Worm (Caenorhabditis elegans) whole organism, young adult: ENCODE results near the gene zipt-2.2.

Source experiments
- D2030.7 ChIP-seq: fragments of 200-800 bp; sonication (Bioruptor generic); IDR thresholded peaks from 2 replicates; pipeline ENCODE4 v1.3.6; 2022; ENCODE audit warnings: missing genetic modification reagents, missing genetic modification characterization, missing compliant biosample characterization
- F10E7.11 ChIP-seq: sonication (generic microtip); optimal IDR thresholded peaks from 2 replicates; lab custom pipeline; 2017; ENCODE audit warnings: mild to moderate bottlenecking, missing genetic modification characterization, moderate library complexity, missing compliant biosample characterization
- F49E8.2 ChIP-seq: sonication (generic microtip); optimal IDR thresholded peaks from 3 replicates; lab custom pipeline; 2017; ENCODE audit warnings: missing genetic modification characterization, mild to moderate bottlenecking, missing compliant biosample characterization, antibody characterized with exemption, moderate library complexity; ENCODE audit not compliant: insufficient read depth
- F55B11.4 ChIP-seq: sonication (generic microtip); optimal IDR thresholded peaks from 2 replicates; lab custom pipeline; 2016; ENCODE audit warnings: missing compliant biosample characterization, missing genetic modification characterization, borderline replicate concordance; ENCODE audit not compliant: insufficient read depth
- F57C9.4 ChIP-seq: sonication (generic microtip); optimal IDR thresholded peaks from 2 replicates; lab custom pipeline; 2017; ENCODE audit warnings: mild to moderate bottlenecking, missing genetic modification characterization, missing compliant biosample characterization
- Y53F4B.3 ChIP-seq: fragments of 200-800 bp; sonication (Bioruptor generic); IDR thresholded peaks from 2 replicates; pipeline ENCODE4 v1.3.6; 2022; ENCODE audit warnings: missing genetic modification reagents, missing genetic modification characterization, missing compliant biosample characterization
- Y67H2A.10 ChIP-seq: fragments of 200-800 bp; sonication (Bioruptor generic); conservative IDR thresholded peaks from 2 replicates; pipeline ENCODE4 v1.3.6; 2022; ENCODE audit warnings: missing genetic modification reagents, missing genetic modification characterization, missing compliant biosample characterization
- ama-1 ChIP-seq, 3 experiments: fragments of 150-350 bp in 1 of 3; sonication (generic microtip) in 2 of 3; optimal IDR thresholded peaks; 2 replicates each; lab custom pipeline; 2014 to 2018; ENCODE audit warnings: missing biosample characterization in 2 of 3, missing genetic modification characterization in 2 of 3, missing genetic modification reagents in 2 of 3
- cebp-1 ChIP-seq, 2 experiments: fragments of 200-800 bp in 1 of 2; sonication (Bioruptor generic) in 1 of 2; sonication (generic microtip) in 1 of 2; IDR thresholded peaks in 1 of 2; optimal IDR thresholded peaks in 1 of 2; 2 replicates each; pipeline versions ENCODE4 v1.3.6 to Lab custom; 2017 to 2022; ENCODE audit warnings: missing compliant biosample characterization in 2 of 2, missing genetic modification characterization in 2 of 2, mild to moderate bottlenecking in 1 of 2, missing genetic modification reagents in 1 of 2, moderate library complexity in 1 of 2
- ceh-27 ChIP-seq: fragments of 200-800 bp; sonication (Bioruptor generic); optimal IDR thresholded peaks from 2 replicates; lab custom pipeline; 2018; ENCODE audit warnings: mild to moderate bottlenecking, missing genetic modification characterization, moderate library complexity, missing compliant biosample characterization
- ceh-40 ChIP-seq: fragments of 200-800 bp; sonication (Bioruptor generic); IDR thresholded peaks from 2 replicates; pipeline ENCODE4 v1.3.6; 2022; ENCODE audit warnings: missing genetic modification characterization, missing compliant biosample characterization
- ceh-58 ChIP-seq: fragments of 200-800 bp; sonication (Bioruptor generic); IDR thresholded peaks from 2 replicates; pipeline ENCODE4 v1.3.6; 2022; ENCODE audit warnings: missing genetic modification characterization, missing compliant biosample characterization
- dox-1 ChIP-seq: fragments of 200-800 bp; sonication (Bioruptor generic); IDR thresholded peaks from 2 replicates; pipeline ENCODE4 v1.3.6; 2022; ENCODE audit warnings: missing genetic modification reagents, missing genetic modification characterization, missing compliant biosample characterization
- dpff-1 ChIP-seq: sonication (generic microtip); optimal IDR thresholded peaks from 2 replicates; lab custom pipeline; 2017; ENCODE audit warnings: mild to moderate bottlenecking, missing genetic modification characterization, missing compliant biosample characterization
- dpl-1 ChIP-seq: fragments of 150-350 bp; optimal IDR thresholded peaks from 2 replicates; lab custom pipeline; 2014; ENCODE audit warnings: missing biosample characterization, missing genetic modification reagents, missing genetic modification characterization
- egl-18 ChIP-seq: fragments of 200-800 bp; sonication (Bioruptor generic); IDR thresholded peaks from 2 replicates; pipeline ENCODE4 v1.3.6; 2022; ENCODE audit warnings: missing genetic modification reagents, missing genetic modification characterization, missing compliant biosample characterization
- egrh-3 ChIP-seq: fragments of 200-800 bp; sonication (Bioruptor generic); IDR thresholded peaks from 2 replicates; pipeline ENCODE4 v1.3.6; 2022; ENCODE audit warnings: missing genetic modification reagents, missing genetic modification characterization, missing compliant biosample characterization
- hsf-1 ChIP-seq: fragments of 200-800 bp; sonication (Bioruptor generic); IDR thresholded peaks from 2 replicates; pipeline ENCODE4 v1.3.6; 2022; ENCODE audit warnings: missing genetic modification reagents, missing genetic modification characterization, missing compliant biosample characterization
- let-526 ChIP-seq: fragments of 200-800 bp; sonication (Bioruptor generic); IDR thresholded peaks from 2 replicates; pipeline ENCODE4 v1.3.6; 2022; ENCODE audit warnings: missing genetic modification reagents, missing genetic modification characterization, missing compliant biosample characterization
- madf-10 ChIP-seq: sonication (generic microtip); optimal IDR thresholded peaks from 2 replicates; lab custom pipeline; 2016; ENCODE audit warnings: mild to moderate bottlenecking, missing genetic modification characterization, missing compliant biosample characterization
- mel-28 ChIP-seq: sonication (generic microtip); optimal IDR thresholded peaks from 2 replicates; lab custom pipeline; 2016; ENCODE audit warnings: borderline replicate concordance, mild to moderate bottlenecking, missing genetic modification characterization, missing compliant biosample characterization
- mxl-1 ChIP-seq: sonication (generic microtip); optimal IDR thresholded peaks from 2 replicates; lab custom pipeline; 2016; ENCODE audit warnings: missing genetic modification characterization, missing compliant biosample characterization
- nhr-27 ChIP-seq: fragments of 200-800 bp; sonication (Bioruptor generic); optimal IDR thresholded peaks from 2 replicates; lab custom pipeline; 2018; ENCODE audit warnings: mild to moderate bottlenecking, missing genetic modification characterization, moderate library complexity, missing compliant biosample characterization
- pbrm-1 ChIP-seq: fragments of 200-800 bp; sonication (Bioruptor generic); IDR thresholded peaks from 2 replicates; pipeline ENCODE4 v1.3.6; 2022; ENCODE audit warnings: missing genetic modification reagents, missing genetic modification characterization, missing compliant biosample characterization
- rcor-1 ChIP-seq: fragments of 200-800 bp; sonication (Bioruptor generic); IDR thresholded peaks from 2 replicates; pipeline ENCODE4 v1.3.6; 2022; ENCODE audit warnings: missing genetic modification reagents, missing genetic modification characterization, missing compliant biosample characterization
- rec-8 ChIP-seq, 2 experiments: sonication (generic microtip); optimal IDR thresholded peaks; 2 replicates each; lab custom pipeline; 2016; ENCODE audit warnings: mild to moderate bottlenecking in 2 of 2, missing genetic modification characterization in 2 of 2, missing genetic modification reagents in 2 of 2, missing genotype in 2 of 2, missing biosample characterization in 1 of 2, missing compliant biosample characterization in 1 of 2, moderate library complexity in 1 of 2
- sptf-2 ChIP-seq: fragments of 200-800 bp; sonication (Bioruptor generic); optimal IDR thresholded peaks from 2 replicates; lab custom pipeline; 2018; ENCODE audit warnings: mild to moderate bottlenecking, missing genetic modification characterization, missing compliant biosample characterization
- tlf-1 ChIP-seq: fragments of 200-800 bp; sonication (Bioruptor generic); optimal IDR thresholded peaks from 2 replicates; lab custom pipeline; 2018; ENCODE audit warnings: mild to moderate bottlenecking, missing genetic modification characterization, missing compliant biosample characterization
- zfh-2 ChIP-seq: fragments of 200-800 bp; sonication (Bioruptor generic); conservative IDR thresholded peaks from 2 replicates; pipeline ENCODE4 v1.3.6; 2022; ENCODE audit warnings: missing genetic modification reagents, missing genetic modification characterization, missing compliant biosample characterization
- ztf-18 ChIP-seq: sonication (generic microtip); optimal IDR thresholded peaks from 2 replicates; lab custom pipeline; 2016; ENCODE audit warnings: missing genotype, mild to moderate bottlenecking, missing genetic modification characterization, missing compliant biosample characterization
- ztf-25 ChIP-seq: fragments of 200-800 bp; sonication (Bioruptor generic); IDR thresholded peaks from 2 replicates; pipeline ENCODE4 v1.3.6; 2022; ENCODE audit warnings: missing genetic modification reagents, missing genetic modification characterization, missing compliant biosample characterization
- ztf-26 ChIP-seq: sonication (generic microtip); optimal IDR thresholded peaks from 2 replicates; lab custom pipeline; 2017; ENCODE audit warnings: missing genetic modification characterization, missing compliant biosample characterization

The zipt-2.2 gene

ce11 chrIV:4246493-4246892, 11.3 kb upstream of the zipt-2.2 start, which contains the start of gene ttr-20:
Gene ttr-20 (plus strand): TSS chrIV:4246793.
- TF ChIP-seq F49E8.2 (tag; lab: Kevin White, UChicago), result no peak
- no peak for TF ChIP-seq cebp-1 (GFP tag; IDR thresholded peaks at IDR 0.05; lab: Robert Waterston, UW)
- no peak for TF ChIP-seq cebp-1 (tag; optimal IDR thresholded peaks at IDR 0.05; lab: Kevin White, UChicago)
- TF ChIP-seq mel-28 (tag; lab: Kevin White, UChicago), result no peak
- no peak for TF ChIP-seq Y67H2A.10 (GFP tag; lab: Robert Waterston, UW)
- TF ChIP-seq F10E7.11 (tag; lab: Kevin White, UChicago), result no peak
- no peak for TF ChIP-seq egl-18 (GFP tag; lab: Robert Waterston, UW)
- no peak for TF ChIP-seq nhr-27 (tag; lab: Kevin White, UChicago)
- no peak for TF ChIP-seq pbrm-1
- no peak for TF ChIP-seq rcor-1 (GFP tag; lab: Robert Waterston, UW)
- no peak for TF ChIP-seq F55B11.4
- no peak for TF ChIP-seq ztf-25 (GFP tag; lab: Robert Waterston, UW)
- no peak for TF ChIP-seq mxl-1 (tag; lab: Kevin White, UChicago)

- TF ChIP-seq pbrm-1, result no peak
- TF ChIP-seq ceh-40 (GFP tag; lab: Robert Waterston, UW), result no peak
- no peak for TF ChIP-seq dpl-1 (GFP tag; lab: Kevin White, UChicago)
- TF ChIP-seq Y53F4B.3 (GFP tag; lab: Robert Waterston, UW), result no peak
- TF ChIP-seq tlf-1 (GFP tag; lab: Kevin White, UChicago), result no peak
- TF ChIP-seq dpff-1, result no peak
- TF ChIP-seq madf-10 (tag; lab: Kevin White, UChicago), result no peak
- TF ChIP-seq D2030.7, result no peak
- no peak for TF ChIP-seq F57C9.4 (tag; lab: Kevin White, UChicago)
- no peak for TF ChIP-seq F55B11.4
Observed at ce11 chrIV:4244510-4244909, 9.3 kb upstream of the zipt-2.2 start, which contains the start of gene col-34. Gene col-34 (minus strand): TSS chrIV:4244610.

ce11 chrIV:4243830-4244406, 8.8 kb upstream of the zipt-2.2 start:
- TF ChIP-seq sptf-2 (peak; percentile 5), ztf-18 (no peak), zfh-2 (GFP tag; lab: Robert Waterston, UW) (peak; percentile 91), dox-1 (GFP tag; lab: Robert Waterston, UW) (0 out of 2 replicates have a peak, but pooled peaks have one; percentile 29), egrh-3 (GFP tag; lab: Robert Waterston, UW) (peak; percentile 94), ztf-26 (tag; lab: Kevin White, UChicago) (no peak), let-526 (GFP tag; lab: Robert Waterston, UW) (0 out of 2 replicates have a peak, but pooled peaks have one; percentile 18)

DNA sequence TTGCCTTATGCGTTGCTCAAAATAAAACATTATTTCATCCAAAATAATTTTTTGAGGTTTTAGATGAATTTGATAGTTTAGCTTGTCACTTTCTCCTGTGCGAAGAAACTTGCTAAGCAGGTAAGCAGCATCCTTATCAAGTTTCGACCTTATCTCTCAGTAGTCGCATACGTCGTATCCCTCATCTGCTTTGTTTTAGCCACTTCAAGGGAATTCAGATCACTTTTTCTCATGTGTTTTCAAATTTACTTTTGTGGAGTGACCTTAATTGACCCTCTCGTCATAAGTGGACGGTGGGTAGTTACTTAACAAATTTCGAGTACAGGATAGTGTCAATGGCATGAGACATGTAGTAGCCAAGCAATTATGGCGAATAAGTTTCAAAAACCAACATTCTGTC, 1.5 kb upstream of the zipt-2.2 start:
- TF ChIP-seq dox-1 (GFP tag; lab: Robert Waterston, UW), result no peak
- no peak for TF ChIP-seq pbrm-1
- no peak for TF ChIP-seq rec-8 (tag; optimal IDR thresholded peaks at IDR 0.05; lab: Kevin White, UChicago)
- peak; percentile 25 for TF ChIP-seq ama-1 (optimal IDR thresholded peaks at IDR 0.05; lab: Kevin White, UChicago)
- TF ChIP-seq ama-1 (GFP tag; optimal IDR thresholded peaks at IDR 0.05; lab: Kevin White, UChicago), result no peak
- peak; percentile 31 for TF ChIP-seq ceh-27 (GFP tag; lab: Kevin White, UChicago)

ce11 chrIV:4236025-4236407, 851 bp upstream of the zipt-2.2 start:
- TF ChIP-seq hsf-1 (GFP tag; lab: Robert Waterston, UW) (no peak), rcor-1 (GFP tag; lab: Robert Waterston, UW) (no peak), Y67H2A.10 (GFP tag; lab: Robert Waterston, UW) (no peak), dox-1 (GFP tag; lab: Robert Waterston, UW) (0 out of 2 replicates have a peak, but pooled peaks have one; percentile 37), egrh-3 (GFP tag; lab: Robert Waterston, UW) (peak; percentile 91), ceh-58 (GFP tag; lab: Robert Waterston, UW) (0 out of 2 replicates have a peak, but pooled peaks have one; percentile 24), zfh-2 (GFP tag; lab: Robert Waterston, UW) (peak; percentile 86)
